Worm (Caenorhabditis elegans): ENCODE data around the gene F55B11.3.
"Not testable (repeated sequence)": the region's sequence is repeated elsewhere in the genome, so short reads cannot be mapped to it uniquely, and the experiment has no call there.

DNA sequence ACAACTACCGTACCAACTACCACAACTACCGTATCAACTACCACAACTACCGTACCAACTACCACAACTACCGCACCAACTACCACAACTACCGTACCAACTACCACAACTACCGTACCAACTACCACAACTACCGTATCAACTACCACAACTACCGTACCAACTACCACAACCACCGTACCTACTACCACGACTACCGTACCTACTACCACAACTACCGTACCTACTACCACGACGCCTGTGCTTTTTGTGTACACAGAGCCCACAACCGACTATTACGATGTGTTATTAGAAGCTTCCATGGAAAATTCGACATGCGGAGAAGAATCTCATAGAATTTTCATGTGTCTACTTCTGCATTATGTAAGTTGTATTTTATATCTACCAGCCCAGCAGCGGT, 2.9 kb downstream of the F55B11.3 start, which contains the start of gene F55B11.5:
- TF ChIP-seq ceh-82 (tag; optimal IDR thresholded peaks at IDR 0.05); alr-1 (tag; optimal IDR thresholded peaks at IDR 0.05); zag-1 (tag; optimal IDR thresholded peaks at IDR 0.05); unc-39 (tag; optimal IDR thresholded peaks at IDR 0.05); elt-3 (tag; optimal IDR thresholded peaks at IDR 0.05); nhr-10 (tag; optimal IDR thresholded peaks at IDR 0.05); ama-1 (optimal IDR thresholded peaks at IDR 0.05); nhr-11 (tag; optimal IDR thresholded peaks at IDR 0.05): not testable (repeated sequence)
